Fruit fly (Drosophila melanogaster) whole organism, embryonic: Measurements from ENCODE around the gene Blos4.

Experiments
- ATbp ChIP-seq: fragments of 200-800 bp; sonication (Bioruptor generic); optimal IDR thresholded peaks from 2 replicates; lab custom pipeline; 2017; ENCODE audit warnings: missing biosample characterization, mild to moderate bottlenecking, missing genetic modification characterization, missing genetic modification reagents
- CG10147 ChIP-seq: fragments of 200-800 bp; sonication (Bioruptor generic); optimal IDR thresholded peaks from 2 replicates; lab custom pipeline; 2019; ENCODE audit warnings: missing biosample characterization, mild to moderate bottlenecking, missing genetic modification characterization, moderate library complexity
- CG10366 ChIP-seq: fragments of 200-800 bp; sonication (Bioruptor generic); IDR thresholded peaks from 2 replicates; pipeline ENCODE4 v1.3.6; 2022; ENCODE audit warnings: missing biosample characterization, missing genetic modification characterization
- CG10565 ChIP-seq: fragments of 200-800 bp; sonication (Bioruptor generic); optimal IDR thresholded peaks from 3 replicates; lab custom pipeline; 2016; ENCODE audit warnings: missing biosample characterization, mild to moderate bottlenecking, missing genetic modification characterization
- CG11093 ChIP-seq: fragments of 200-800 bp; sonication (Bioruptor generic); IDR thresholded peaks from 3 replicates; pipeline ENCODE4 v1.3.6; 2022; ENCODE audit warnings: missing biosample characterization, missing genetic modification characterization
- CG12769 ChIP-seq: fragments of 200-800 bp; sonication (Bioruptor generic); optimal IDR thresholded peaks from 2 replicates; lab custom pipeline; 2019; ENCODE audit warnings: missing biosample characterization, mild to moderate bottlenecking, missing genetic modification characterization, moderate library complexity
- CG13775 ChIP-seq: fragments of 200-800 bp; sonication (Bioruptor generic); optimal IDR thresholded peaks from 3 replicates; lab custom pipeline; 2017; ENCODE audit warnings: missing biosample characterization, mild to moderate bottlenecking, missing genetic modification characterization
- CG13894 ChIP-seq: fragments of 200-800 bp; sonication (Bioruptor generic); optimal IDR thresholded peaks from 3 replicates; lab custom pipeline; 2018; ENCODE audit warnings: missing biosample characterization, mild to moderate bottlenecking, missing genetic modification characterization, moderate library complexity
- CG1603 ChIP-seq: fragments of 200-800 bp; sonication (Bioruptor generic); optimal IDR thresholded peaks from 2 replicates; lab custom pipeline; 2019; ENCODE audit warnings: missing biosample characterization, mild to moderate bottlenecking, missing genetic modification characterization, moderate library complexity
- CG16813 ChIP-seq: fragments of 200-800 bp; sonication (Bioruptor generic); IDR thresholded peaks from 3 replicates; pipeline ENCODE4 v1.3.6; 2022; ENCODE audit warnings: missing biosample characterization, missing genetic modification characterization; ENCODE audit not compliant: partially characterized antibody
- CG30403 ChIP-seq: fragments of 200-800 bp; sonication (Bioruptor generic); optimal IDR thresholded peaks from 3 replicates; lab custom pipeline; 2016; ENCODE audit warnings: missing biosample characterization, missing genetic modification characterization
- CG3407 ChIP-seq: fragments of 200-800 bp; sonication (Bioruptor generic); optimal IDR thresholded peaks from 2 replicates; lab custom pipeline; 2018; ENCODE audit warnings: missing biosample characterization, mild to moderate bottlenecking, missing genetic modification characterization
- CG3726 ChIP-seq: fragments of 200-800 bp; sonication (Bioruptor generic); IDR thresholded peaks from 3 replicates; pipeline ENCODE4, ENCODE4 v1.3.6; 2022; ENCODE audit warnings: missing biosample characterization, missing genetic modification characterization
- CG6254 ChIP-seq: fragments of 200-800 bp; sonication (Bioruptor generic); optimal IDR thresholded peaks from 3 replicates; lab custom pipeline; 2017; ENCODE audit warnings: mild to moderate bottlenecking, missing biosample characterization, missing genetic modification reagents, missing genetic modification characterization
- CG7271 ChIP-seq: fragments of 200-800 bp; sonication (Bioruptor generic); optimal IDR thresholded peaks from 2 replicates; lab custom pipeline; 2018; ENCODE audit warnings: missing biosample characterization, mild to moderate bottlenecking, missing genetic modification characterization, moderate library complexity
- CG7357 ChIP-seq: fragments of 200-800 bp; sonication (Bioruptor generic); IDR thresholded peaks from 3 replicates; pipeline ENCODE4 v1.3.6; 2022; ENCODE audit warnings: missing biosample characterization, missing genetic modification characterization
- CG7839 ChIP-seq: fragments of 200-800 bp; sonication (Bioruptor generic); optimal IDR thresholded peaks from 3 replicates; lab custom pipeline; 2018; ENCODE audit warnings: missing biosample characterization, mild to moderate bottlenecking, missing genetic modification characterization, moderate library complexity
- CG8281 ChIP-seq: fragments of 200-800 bp; sonication (Bioruptor generic); optimal IDR thresholded peaks from 2 replicates; lab custom pipeline; 2018; ENCODE audit warnings: missing biosample characterization, mild to moderate bottlenecking, missing genetic modification characterization, moderate library complexity
- CG8359 ChIP-seq: fragments of 200-800 bp; sonication (Bioruptor generic); optimal IDR thresholded peaks from 2 replicates; lab custom pipeline; 2017; ENCODE audit warnings: missing biosample characterization, mild to moderate bottlenecking, missing genetic modification characterization, borderline replicate concordance
- CG8924 ChIP-seq: fragments of 200-800 bp; optimal IDR thresholded peaks from 3 replicates; lab custom pipeline; 2019; ENCODE audit warnings: missing biosample characterization, mild to moderate bottlenecking, missing genetic modification characterization, moderate library complexity
- CrebB ChIP-seq: fragments of 200-800 bp; sonication (Bioruptor generic); optimal IDR thresholded peaks from 3 replicates; lab custom pipeline; 2018; ENCODE audit warnings: missing biosample characterization, mild to moderate bottlenecking, missing genetic modification characterization
- Dp ChIP-seq: fragments of 200-800 bp; sonication (Bioruptor generic); optimal IDR thresholded peaks from 2 replicates; lab custom pipeline; 2018; ENCODE audit warnings: missing biosample characterization, mild to moderate bottlenecking, missing genetic modification characterization, moderate library complexity
- Fer2 ChIP-seq: fragments of 200-800 bp; sonication (Bioruptor generic); optimal IDR thresholded peaks from 2 replicates; lab custom pipeline; 2018; ENCODE audit warnings: missing biosample characterization, mild to moderate bottlenecking, missing genetic modification characterization, moderate library complexity
- HLHmδ ChIP-seq: fragments of 200-800 bp; sonication (Bioruptor generic); optimal IDR thresholded peaks from 2 replicates; lab custom pipeline; 2018; ENCODE audit warnings: missing biosample characterization, mild to moderate bottlenecking, missing genetic modification characterization, moderate library complexity
- HmgZ ChIP-seq: fragments of 200-800 bp; sonication (Bioruptor generic); optimal IDR thresholded peaks from 2 replicates; lab custom pipeline; 2018; ENCODE audit warnings: missing biosample characterization, mild to moderate bottlenecking, missing genetic modification characterization
- Lhr ChIP-seq: fragments of 200-800 bp; sonication (Bioruptor generic); optimal IDR thresholded peaks from 3 replicates; lab custom pipeline; 2017; ENCODE audit warnings: mild to moderate bottlenecking, missing biosample characterization, missing genetic modification reagents, missing genetic modification characterization
- TFAM ChIP-seq: fragments of 200-800 bp; sonication (Bioruptor generic); optimal IDR thresholded peaks from 2 replicates; lab custom pipeline; 2017; ENCODE audit warnings: missing biosample characterization, missing genetic modification characterization, inconsistent platforms
- YL-1 ChIP-seq: fragments of 200-800 bp; sonication (Bioruptor generic); optimal IDR thresholded peaks from 3 replicates; lab custom pipeline; 2017; ENCODE audit warnings: missing biosample characterization, mild to moderate bottlenecking, missing genetic modification characterization
- cad ChIP-seq: fragments of >200 bp; optimal IDR thresholded peaks from 2 replicates; lab custom pipeline; 2017; ENCODE audit warnings: missing biosample characterization, missing genetic modification characterization
- cwo ChIP-seq: fragments of 200-800 bp; sonication (Bioruptor generic); optimal IDR thresholded peaks from 3 replicates; lab custom pipeline; 2017; ENCODE audit warnings: missing biosample characterization, missing genetic modification characterization, mild to moderate bottlenecking, moderate library complexity, missing genetic modification reagents
- dan ChIP-seq: fragments of 200-800 bp; sonication (Bioruptor generic); IDR thresholded peaks from 2 replicates; pipeline ENCODE4 v1.3.6; 2022; ENCODE audit warnings: missing biosample characterization, missing genetic modification characterization
- ems ChIP-seq: fragments of 200-800 bp; sonication (Bioruptor generic); optimal IDR thresholded peaks from 3 replicates; lab custom pipeline; 2016; ENCODE audit warnings: missing biosample characterization, missing genetic modification characterization
- exex ChIP-seq: fragments of 200-800 bp; sonication (Bioruptor generic); optimal IDR thresholded peaks from 4 replicates; lab custom pipeline; 2018; ENCODE audit warnings: missing biosample characterization, mild to moderate bottlenecking, missing genetic modification characterization, moderate library complexity
- fd102C ChIP-seq: fragments of 200-800 bp; sonication (Bioruptor generic); optimal IDR thresholded peaks from 2 replicates; lab custom pipeline; 2018; ENCODE audit warnings: missing biosample characterization, mild to moderate bottlenecking, missing genetic modification characterization, moderate library complexity
- grn ChIP-seq: fragments of 200-800 bp; sonication (Bioruptor generic); optimal IDR thresholded peaks from 3 replicates; lab custom pipeline; 2017; ENCODE audit warnings: missing biosample characterization, missing genetic modification characterization
- kay ChIP-seq: fragments of 200-800 bp; sonication (Bioruptor generic); optimal IDR thresholded peaks from 2 replicates; lab custom pipeline; 2016; ENCODE audit warnings: missing biosample characterization, missing genetic modification characterization
- klu ChIP-seq: fragments of 200-800 bp; sonication (Bioruptor generic); IDR thresholded peaks from 2 replicates; pipeline ENCODE4 v1.3.6; 2022; ENCODE audit warnings: missing biosample characterization, missing genetic modification characterization
- kni ChIP-seq: fragments of 200-800 bp; sonication (Bioruptor generic); optimal IDR thresholded peaks from 3 replicates; lab custom pipeline; 2017; ENCODE audit warnings: mild to moderate bottlenecking, missing biosample characterization, missing genetic modification reagents, missing genetic modification characterization
- mirr ChIP-seq: fragments of 200-800 bp; sonication (Bioruptor generic); optimal IDR thresholded peaks from 3 replicates; lab custom pipeline; 2018; ENCODE audit warnings: missing biosample characterization, mild to moderate bottlenecking, missing genetic modification characterization
- mld ChIP-seq: fragments of 200-800 bp; sonication (Bioruptor generic); IDR thresholded peaks from 3 replicates; pipeline ENCODE4 v1.3.6; 2022; ENCODE audit warnings: missing biosample characterization, missing genetic modification characterization; ENCODE audit not compliant: partially characterized antibody
- nerfin-2 ChIP-seq: fragments of 200-800 bp; sonication (Bioruptor generic); IDR thresholded peaks from 2 replicates; pipeline ENCODE4 v1.3.6; 2022; ENCODE audit warnings: missing biosample characterization, missing genetic modification characterization; ENCODE audit not compliant: partially characterized antibody
- pum ChIP-seq: fragments of 200-800 bp; sonication (Bioruptor generic); optimal IDR thresholded peaks from 2 replicates; lab custom pipeline; 2016; ENCODE audit warnings: missing biosample characterization, missing genetic modification characterization
- sim ChIP-seq: fragments of 200-800 bp; sonication (Bioruptor generic); IDR thresholded peaks from 2 replicates; pipeline ENCODE4 v1.3.6; 2022; ENCODE audit warnings: missing biosample characterization, missing genetic modification characterization
- slou ChIP-seq: fragments of 200-800 bp; sonication (Bioruptor generic); optimal IDR thresholded peaks from 3 replicates; lab custom pipeline; 2016; ENCODE audit warnings: missing biosample characterization, missing genetic modification characterization
- slp2 ChIP-seq: fragments of 200-800 bp; sonication (Bioruptor generic); optimal IDR thresholded peaks from 2 replicates; lab custom pipeline; 2016; ENCODE audit warnings: missing biosample characterization, missing genetic modification characterization
- tgo ChIP-seq: fragments of 200-800 bp; sonication (Bioruptor generic); IDR thresholded peaks from 3 replicates; pipeline ENCODE4 v1.3.6; 2022; ENCODE audit warnings: missing biosample characterization, missing genetic modification characterization
- trh ChIP-seq: fragments of 200-800 bp; sonication (Bioruptor generic); optimal IDR thresholded peaks from 2 replicates; lab custom pipeline; 2016; ENCODE audit warnings: missing biosample characterization, missing genetic modification characterization
- tup ChIP-seq: fragments of 200-800 bp; sonication (Bioruptor generic); optimal IDR thresholded peaks from 2 replicates; lab custom pipeline; 2016; ENCODE audit warnings: missing biosample characterization, mild to moderate bottlenecking, missing genetic modification characterization, moderate library complexity
- wor ChIP-seq: fragments of 200-800 bp; sonication (Bioruptor generic); IDR thresholded peaks from 2 replicates; pipeline ENCODE4 v1.3.6; 2022; ENCODE audit warnings: missing biosample characterization, missing genetic modification characterization
- yki ChIP-seq: fragments of >200 bp; optimal IDR thresholded peaks from 3 replicates; lab custom pipeline; 2018
- zf30C ChIP-seq: fragments of 200-800 bp; sonication (Bioruptor generic); optimal IDR thresholded peaks from 3 replicates; lab custom pipeline; 2018; ENCODE audit warnings: missing biosample characterization, mild to moderate bottlenecking, missing genetic modification characterization

Gene Blos4

dm6 chr3L:10878842-10879241 is at the start of gene Blos4, which contains the start of gene CG6418 (continued):
- TF ChIP-seq HmgZ (tag; lab: Kevin White, UChicago) (peak; percentile 46), CG1603 (tag; lab: Kevin White, UChicago) (no peak), ems (GFP tag; lab: Kevin White, UChicago) (no peak), slou (GFP tag; lab: Kevin White, UChicago) (no peak), CG6254 (GFP tag; lab: Kevin White, UChicago) (no peak), CG3726 (GFP tag; lab: Robert Waterston, UW) (no peak), klu (no peak), CG10366 (GFP tag; lab: Robert Waterston, UW) (no peak), HLHmδ (GFP tag; lab: Kevin White, UChicago) (no peak), zf30C (GFP tag; lab: Kevin White, UChicago) (no peak), Fer2 (tag; lab: Kevin White, UChicago) (no peak), ATbp (GFP tag; lab: Kevin White, UChicago) (no peak), nerfin-2 (peak; percentile 38; the same call in 1 of the 2 replicates), CrebB (no peak), slp2 (GFP tag; lab: Kevin White, UChicago) (no peak), exex (tag; lab: Kevin White, UChicago) (no peak), pum (GFP tag; lab: Kevin White, UChicago) (no peak), fd102C (GFP tag; lab: Kevin White, UChicago) (no peak), cad (GFP tag; lab: Kevin White, UChicago) (no peak), trh (no peak), CG8359 (GFP tag; lab: Kevin White, UChicago) (no peak), tgo (no peak), CG10565 (GFP tag; lab: Kevin White, UChicago) (no peak), CG8924 (peak; percentile 13), cwo (no peak), CG16813 (GFP tag; lab: Robert Waterston, UW) (no peak), CG30403 (GFP tag; lab: Kevin White, UChicago) (no peak), YL-1 (GFP tag; lab: Kevin White, UChicago) (peak; percentile 39), CG8281 (tag; lab: Kevin White, UChicago) (no peak), kay (GFP tag; lab: Kevin White, UChicago) (no peak), CG3407 (GFP tag; lab: Kevin White, UChicago) (no peak), yki (lab: Kevin White, UChicago) (no peak), TFAM (GFP tag; lab: Kevin White, UChicago) (no peak), grn (GFP tag; lab: Kevin White, UChicago) (no peak), CG7839 (tag; lab: Kevin White, UChicago) (no peak), sim (no peak), CG13775 (GFP tag; lab: Kevin White, UChicago) (no peak), Lhr (no peak), CG7271 (tag; lab: Kevin White, UChicago) (no peak), dan (GFP tag; lab: Robert Waterston, UW) (no peak), CG10147 (no peak), CG11093 (no peak), wor (GFP tag; lab: Robert Waterston, UW) (no peak), mld (no peak), kni (GFP tag; lab: Kevin White, UChicago) (no peak), tup (no peak), CG12769 (tag; lab: Kevin White, UChicago) (no peak), CG13894 (tag; lab: Kevin White, UChicago) (no peak), Dp (peak; percentile 77), CG7357 (GFP tag; lab: Robert Waterston, UW) (no peak), mirr (GFP tag; lab: Kevin White, UChicago) (no peak)
